Fruit fly (Drosophila melanogaster) whole organism: Measurements from ENCODE around the gene Naa20B.
"Not testable (repeated sequence)": the region's sequence is repeated elsewhere in the genome, so short reads cannot be mapped to it uniquely, and the experiment has no call there.

Experiments
- CG8478 ChIP-seq: fragments of >200 bp; optimal IDR thresholded peaks from 2 replicates; lab custom pipeline; 2018; ENCODE audit warnings: inconsistent platforms
- Dll ChIP-seq: fragments of >200 bp; optimal IDR thresholded peaks from 2 replicates; lab custom pipeline; 2017
- EcR ChIP-seq, 2 experiments: fragments of >200 bp; optimal IDR thresholded peaks; 2 replicates each; lab custom pipeline; 2017; ENCODE audit warnings: missing biosample characterization in 2 of 2, missing genetic modification characterization in 2 of 2, missing genetic modification reagents in 2 of 2
- pan ChIP-seq: fragments of >200 bp; optimal IDR thresholded peaks from 2 replicates; lab custom pipeline; 2017
- psq ChIP-seq: fragments of >200 bp; optimal IDR thresholded peaks from 2 replicates; lab custom pipeline; 2017
- usp ChIP-seq: fragments of >200 bp; optimal IDR thresholded peaks from 2 replicates; lab custom pipeline; 2017; ENCODE audit warnings: missing biosample characterization, missing genetic modification characterization, mixed read lengths

Gene Naa20B

dm6 chr2L:13257177-13257576, at the start of gene Naa20B:
Gene Naa20B (plus strand): TSS chr2L:13257477.
- TF ChIP-seq psq = no peak
- TF ChIP-seq pan (lab: Kevin White, UChicago) = no peak
- no peak for TF ChIP-seq Dll (lab: Kevin White, UChicago)
- TF ChIP-seq CG8478 (lab: Kevin White, UChicago) = no peak
- TF ChIP-seq EcR (GFP tag; optimal IDR thresholded peaks at IDR 0.05; lab: Kevin White, UChicago) = no peak
- TF ChIP-seq usp = no peak

- TF ChIP-seq pan, Dll, CG8478 (lab: Kevin White, UChicago): not testable (repeated sequence)
Measured at dm6 chr2L:13211764-13212265, 45.5 kb upstream of the Naa20B start, which contains the start of gene CG15482. Gene CG15482 (minus strand): TSS chr2L:13211814.

dm6 chr2L:13215010-13215409, 42.3 kb upstream of the Naa20B start, which contains the start of gene kek4:
Gene kek4 (minus strand): TSS chr2L:13215350.
- TF ChIP-seq usp = no peak
- TF ChIP-seq psq = no peak
- no peak for TF ChIP-seq EcR (GFP tag; optimal IDR thresholded peaks at IDR 0.05; lab: Kevin White, UChicago)
- TF ChIP-seq pan (lab: Kevin White, UChicago) = no peak
- TF ChIP-seq Dll (lab: Kevin White, UChicago) = no peak
- TF ChIP-seq CG8478 (lab: Kevin White, UChicago) = no peak

- no peak for TF ChIP-seq usp
- TF ChIP-seq CG8478 (lab: Kevin White, UChicago) = no peak
- TF ChIP-seq EcR (GFP tag; optimal IDR thresholded peaks at IDR 0.05; lab: Kevin White, UChicago) = no peak
- no peak for TF ChIP-seq Dll (lab: Kevin White, UChicago)
- TF ChIP-seq pan (lab: Kevin White, UChicago) = no peak
- no peak for TF ChIP-seq psq
Measured at dm6 chr2L:13219281-13220092, 37.8 kb upstream of the Naa20B start, which contains the start of the genes CG9426 and mRF1. Gene CG9426 (minus strand): TSS chr2L:13219923. Gene mRF1 (plus strand): TSS chr2L:13219979.

dm6 chr2L:13222225-13222648, 35.0 kb upstream of the Naa20B start, which contains the start of the genes Ski6 and CG16812:
Gene Ski6 (minus strand): TSS chr2L:13222429.
Gene CG16812 (plus strand): TSS chr2L:13222587.
- no peak for TF ChIP-seq usp
- no peak for TF ChIP-seq CG8478 (lab: Kevin White, UChicago)
- no peak for TF ChIP-seq EcR (GFP tag; optimal IDR thresholded peaks at IDR 0.05; lab: Kevin White, UChicago)
- no peak for TF ChIP-seq Dll (lab: Kevin White, UChicago)
- TF ChIP-seq pan (lab: Kevin White, UChicago) = no peak
- TF ChIP-seq psq = no peak

- TF ChIP-seq EcR (GFP tag; optimal IDR thresholded peaks at IDR 0.05; lab: Kevin White, UChicago) = no peak
- TF ChIP-seq Dll (lab: Kevin White, UChicago) = no peak
- no peak for TF ChIP-seq pan (lab: Kevin White, UChicago)
Measured at dm6 chr2L:13225225-13225840, 31.9 kb upstream of the Naa20B start, which contains the start of gene CG15480. Gene CG15480 (minus strand): TSS chr2L:13225275.

- TF ChIP-seq psq (no peak), EcR (GFP tag; optimal IDR thresholded peaks at IDR 0.05; lab: Kevin White, UChicago) (no peak), usp (no peak), CG8478 (lab: Kevin White, UChicago) (no peak), Dll (lab: Kevin White, UChicago) (no peak), pan (lab: Kevin White, UChicago) (no peak)
Measured at dm6 chr2L:13227242-13227641, 30.0 kb upstream of the Naa20B start, which contains the start of gene CG16813. Gene CG16813 (plus strand): TSS chr2L:13227529.

- no peak for TF ChIP-seq CG8478 (lab: Kevin White, UChicago)
- no peak for TF ChIP-seq usp
- TF ChIP-seq pan (lab: Kevin White, UChicago) = no peak
- no peak for TF ChIP-seq Dll (lab: Kevin White, UChicago)
- no peak for TF ChIP-seq EcR (GFP tag; optimal IDR thresholded peaks at IDR 0.05; lab: Kevin White, UChicago)
- TF ChIP-seq psq = no peak
Measured at dm6 chr2L:13229388-13229882, 27.8 kb upstream of the Naa20B start, which contains the start of gene CG16815. Gene CG16815 (plus strand): TSS chr2L:13229832.

dm6 chr2L:13231739-13232138, 25.5 kb upstream of the Naa20B start, which contains the start of gene Prosalpha6T:
Gene Prosalpha6T (plus strand): TSS chr2L:13232039.
- TF ChIP-seq psq = no peak
- no peak for TF ChIP-seq pan (lab: Kevin White, UChicago)
- TF ChIP-seq Dll (lab: Kevin White, UChicago) = no peak

dm6 chr2L:13234610-13235489, 22.4 kb upstream of the Naa20B start, which contains the start of gene Mabi:
Gene Mabi (minus strand): TSS chr2L:13234660.
- TF ChIP-seq pan (lab: Kevin White, UChicago) = no peak
- TF ChIP-seq usp = no peak
- TF ChIP-seq psq = no peak
- TF ChIP-seq CG8478 (lab: Kevin White, UChicago) = no peak
- TF ChIP-seq EcR (GFP tag; optimal IDR thresholded peaks at IDR 0.05; lab: Kevin White, UChicago) = no peak
- no peak for TF ChIP-seq Dll (lab: Kevin White, UChicago)
